Fruit fly (Drosophila melanogaster) whole organism, prepupa: ENCODE data around the gene bdwf.

Experiments used
- Blimp-1 ChIP-seq: fragments of 200-800 bp; sonication (Bioruptor generic); optimal IDR thresholded peaks from 3 replicates; lab custom pipeline; 2017; ENCODE audit warnings: missing biosample characterization, missing genetic modification characterization, mild to moderate bottlenecking, moderate library complexity, missing genetic modification reagents
- CG10631 ChIP-seq: fragments of 200-800 bp; sonication (Bioruptor generic); optimal IDR thresholded peaks from 2 replicates; lab custom pipeline; 2016; ENCODE audit warnings: missing biosample characterization, missing genetic modification characterization
- CG10669 ChIP-seq: fragments of 200-800 bp; sonication (Bioruptor generic); optimal IDR thresholded peaks from 3 replicates; lab custom pipeline; 2018; ENCODE audit warnings: missing biosample characterization, mild to moderate bottlenecking, missing genetic modification characterization, moderate library complexity
- CG11294 ChIP-seq: fragments of 200-800 bp; sonication (Bioruptor generic); IDR thresholded peaks from 2 replicates; pipeline ENCODE4 v1.3.6; 2022; ENCODE audit warnings: missing biosample characterization, missing genetic modification characterization
- CG11762 ChIP-seq: fragments of 200-800 bp; sonication (Bioruptor generic); optimal IDR thresholded peaks from 3 replicates; lab custom pipeline; 2016; ENCODE audit warnings: missing biosample characterization, missing genetic modification characterization; ENCODE audit not compliant: insufficient read depth
- CG11902 ChIP-seq: fragments of 200-800 bp; sonication (Bioruptor generic); optimal IDR thresholded peaks from 3 replicates; lab custom pipeline; 2016; ENCODE audit warnings: missing biosample characterization, missing genetic modification characterization
- CG15336 ChIP-seq: fragments of 200-800 bp; sonication (Bioruptor generic); IDR thresholded peaks from 2 replicates; pipeline ENCODE4 v1.3.6; 2022; ENCODE audit warnings: missing biosample characterization, missing genetic modification characterization
- CG16779 ChIP-seq: fragments of 200-800 bp; sonication (Bioruptor generic); optimal IDR thresholded peaks from 3 replicates; lab custom pipeline; 2017; ENCODE audit warnings: missing biosample characterization, mild to moderate bottlenecking, missing genetic modification characterization
- CG3032 ChIP-seq: fragments of 200-800 bp; optimal IDR thresholded peaks from 2 replicates; lab custom pipeline; 2019; ENCODE audit warnings: missing biosample characterization, mild to moderate bottlenecking, missing genetic modification characterization, moderate library complexity
- CG31627 ChIP-seq: fragments of 200-800 bp; sonication (Bioruptor generic); optimal IDR thresholded peaks from 3 replicates; lab custom pipeline; 2016; ENCODE audit warnings: missing biosample characterization, missing genetic modification characterization
- CG34406 ChIP-seq: fragments of 200-800 bp; sonication (Bioruptor generic); optimal IDR thresholded peaks from 3 replicates; lab custom pipeline; 2016; ENCODE audit warnings: missing biosample characterization, missing genetic modification characterization
- CG3919 ChIP-seq: fragments of 200-800 bp; sonication (Bioruptor generic); optimal IDR thresholded peaks from 3 replicates; lab custom pipeline; 2016; ENCODE audit warnings: missing biosample characterization, missing genetic modification characterization
- CG4318 ChIP-seq: fragments of 200-800 bp; sonication (Bioruptor generic); optimal IDR thresholded peaks from 3 replicates; lab custom pipeline; 2017; ENCODE audit warnings: missing biosample characterization, mild to moderate bottlenecking, missing genetic modification characterization
- CG6163 ChIP-seq: fragments of 200-800 bp; sonication (Bioruptor generic); IDR thresholded peaks from 3 replicates; pipeline ENCODE4 v1.3.6; 2022; ENCODE audit warnings: missing biosample characterization, missing genetic modification characterization
- CG6792 ChIP-seq: fragments of 200-800 bp; sonication (Bioruptor generic); optimal IDR thresholded peaks from 3 replicates; lab custom pipeline; 2016; ENCODE audit warnings: missing biosample characterization, missing genetic modification characterization
- CG8119 ChIP-seq: fragments of 200-800 bp; sonication (Bioruptor generic); IDR thresholded peaks from 3 replicates; pipeline ENCODE4 v1.3.6; 2022; ENCODE audit warnings: missing biosample characterization, missing genetic modification characterization
- CG8319 ChIP-seq: fragments of 200-800 bp; sonication (Bioruptor generic); optimal IDR thresholded peaks from 3 replicates; lab custom pipeline; 2016; ENCODE audit warnings: missing biosample characterization, missing genetic modification characterization
- CG9139 ChIP-seq: fragments of 200-800 bp; sonication (Bioruptor generic); optimal IDR thresholded peaks from 3 replicates; lab custom pipeline; 2017; ENCODE audit warnings: missing biosample characterization, mild to moderate bottlenecking, missing genetic modification characterization
- Eip75B ChIP-seq: fragments of 200-800 bp; sonication (Bioruptor generic); optimal IDR thresholded peaks from 3 replicates; lab custom pipeline; 2016; ENCODE audit warnings: missing biosample characterization, missing genetic modification characterization
- Eip78C ChIP-seq: fragments of 200-800 bp; sonication (Bioruptor generic); peaks from one replicate; lab custom pipeline; 2016; ENCODE audit warnings: missing biosample characterization, missing genetic modification characterization
- Eip93F ChIP-seq: fragments of 200-800 bp; sonication (Bioruptor generic); optimal IDR thresholded peaks from 2 replicates; lab custom pipeline; 2016; ENCODE audit warnings: missing biosample characterization, mild to moderate bottlenecking, missing genetic modification characterization
- Ets21C ChIP-seq: fragments of 200-800 bp; sonication (Bioruptor generic); optimal IDR thresholded peaks from 3 replicates; lab custom pipeline; 2016; ENCODE audit warnings: missing biosample characterization, missing genetic modification characterization
- Ets96B ChIP-seq: fragments of 200-800 bp; optimal IDR thresholded peaks from 2 replicates; lab custom pipeline; 2019; ENCODE audit warnings: missing biosample characterization, mild to moderate bottlenecking, missing genetic modification characterization, moderate library complexity
- Gug ChIP-seq: fragments of 200-800 bp; sonication (Bioruptor generic); IDR thresholded peaks from 2 replicates; pipeline ENCODE4 v1.3.6; 2022; ENCODE audit warnings: missing biosample characterization, missing genetic modification characterization
- Hr38 ChIP-seq: sonication (Bioruptor generic); optimal IDR thresholded peaks from 2 replicates; lab custom pipeline; 2016; ENCODE audit warnings: missing biosample characterization, missing genetic modification characterization
- Hr39 ChIP-seq: fragments of 200-800 bp; sonication (Bioruptor generic); optimal IDR thresholded peaks from 2 replicates; lab custom pipeline; 2016; ENCODE audit warnings: missing biosample characterization, missing genetic modification characterization
- Lpt ChIP-seq: fragments of 200-800 bp; sonication (Bioruptor generic); optimal IDR thresholded peaks from 3 replicates; lab custom pipeline; 2016; ENCODE audit warnings: missing biosample characterization, missing genetic modification characterization
- Met ChIP-seq: fragments of 200-800 bp; sonication (Bioruptor generic); optimal IDR thresholded peaks from 3 replicates; lab custom pipeline; 2016; ENCODE audit warnings: missing biosample characterization, missing genetic modification characterization
- Smox ChIP-seq: fragments of 200-800 bp; sonication (Bioruptor generic); optimal IDR thresholded peaks from 3 replicates; lab custom pipeline; 2016; ENCODE audit warnings: missing biosample characterization, missing genetic modification characterization
- Sox102F ChIP-seq: fragments of 200-800 bp; sonication (Bioruptor generic); optimal IDR thresholded peaks from 2 replicates; lab custom pipeline; 2016; ENCODE audit warnings: missing biosample characterization, mild to moderate bottlenecking, missing genetic modification characterization
- Sox15 ChIP-seq: fragments of 200-800 bp; sonication (Bioruptor generic); optimal IDR thresholded peaks from 3 replicates; lab custom pipeline; 2016; ENCODE audit warnings: missing biosample characterization, missing genetic modification characterization
- achi ChIP-seq: fragments of 200-800 bp; sonication (Bioruptor generic); optimal IDR thresholded peaks from 3 replicates; lab custom pipeline; 2016; ENCODE audit warnings: missing biosample characterization, missing genetic modification characterization
- cyc ChIP-seq: fragments of 200-800 bp; sonication (Bioruptor generic); optimal IDR thresholded peaks from 3 replicates; lab custom pipeline; 2016; ENCODE audit warnings: missing biosample characterization, missing genetic modification characterization
- dac ChIP-seq: fragments of 200-800 bp; sonication (Bioruptor generic); optimal IDR thresholded peaks from 2 replicates; lab custom pipeline; 2017; ENCODE audit warnings: missing biosample characterization, mild to moderate bottlenecking, missing genetic modification characterization
- dsx ChIP-seq: fragments of 200-800 bp; optimal IDR thresholded peaks from 3 replicates; lab custom pipeline; 2019; ENCODE audit warnings: missing biosample characterization, mild to moderate bottlenecking, missing genetic modification characterization, moderate library complexity; ENCODE audit not compliant: poor library complexity, severe bottlenecking
- eg ChIP-seq: fragments of 200-800 bp; sonication (Bioruptor generic); IDR thresholded peaks from 3 replicates; pipeline ENCODE4 v1.3.6; 2022; ENCODE audit warnings: missing biosample characterization, missing genetic modification characterization
- esn ChIP-seq: fragments of 200-800 bp; sonication (Bioruptor generic); optimal IDR thresholded peaks from 2 replicates; lab custom pipeline; 2016; ENCODE audit warnings: missing biosample characterization, mild to moderate bottlenecking, missing genetic modification characterization, moderate library complexity
- fd85E ChIP-seq: fragments of 200-800 bp; sonication (Bioruptor generic); optimal IDR thresholded peaks from 3 replicates; lab custom pipeline; 2016; ENCODE audit warnings: missing biosample characterization, missing genetic modification characterization
- fkh ChIP-seq: fragments of 200-800 bp; sonication (Bioruptor generic); optimal IDR thresholded peaks from 3 replicates; lab custom pipeline; 2017; ENCODE audit warnings: missing biosample characterization, mild to moderate bottlenecking, missing genetic modification characterization, moderate library complexity
- lz ChIP-seq: fragments of 200-800 bp; sonication (Bioruptor generic); optimal IDR thresholded peaks from 3 replicates; lab custom pipeline; 2016; ENCODE audit warnings: missing biosample characterization, missing genetic modification characterization
- net ChIP-seq: fragments of 200-800 bp; sonication (Bioruptor generic); optimal IDR thresholded peaks from 3 replicates; lab custom pipeline; 2016; ENCODE audit warnings: missing biosample characterization, missing genetic modification characterization
- pdm3 ChIP-seq: fragments of 200-800 bp; sonication (Bioruptor generic); optimal IDR thresholded peaks from 3 replicates; lab custom pipeline; 2016; ENCODE audit warnings: missing biosample characterization, missing genetic modification characterization
- salr ChIP-seq, 2 experiments: fragments of 200-800 bp; sonication (Bioruptor generic); optimal IDR thresholded peaks; 3 replicates each; lab custom pipeline; 2016 to 2018; ENCODE audit warnings: missing biosample characterization in 2 of 2, missing genetic modification characterization in 2 of 2, mild to moderate bottlenecking in 1 of 2
- ss ChIP-seq, 2 experiments: fragments of 200-800 bp; sonication (Bioruptor generic); optimal IDR thresholded peaks; 2 replicates in 1 of 2; 3 replicates in 1 of 2; lab custom pipeline; 2017 to 2018; ENCODE audit warnings: mild to moderate bottlenecking in 2 of 2, missing biosample characterization in 2 of 2, missing genetic modification characterization in 2 of 2, moderate library complexity in 1 of 2
- topi ChIP-seq: fragments of 200-800 bp; sonication (Bioruptor generic); optimal IDR thresholded peaks from 3 replicates; lab custom pipeline; 2016; ENCODE audit warnings: missing biosample characterization, missing genetic modification characterization
- vri ChIP-seq: fragments of 200-800 bp; sonication (Bioruptor generic); optimal IDR thresholded peaks from 3 replicates; lab custom pipeline; 2016; ENCODE audit warnings: missing biosample characterization, mild to moderate bottlenecking, missing genetic modification characterization

bdwf gene

DNA sequence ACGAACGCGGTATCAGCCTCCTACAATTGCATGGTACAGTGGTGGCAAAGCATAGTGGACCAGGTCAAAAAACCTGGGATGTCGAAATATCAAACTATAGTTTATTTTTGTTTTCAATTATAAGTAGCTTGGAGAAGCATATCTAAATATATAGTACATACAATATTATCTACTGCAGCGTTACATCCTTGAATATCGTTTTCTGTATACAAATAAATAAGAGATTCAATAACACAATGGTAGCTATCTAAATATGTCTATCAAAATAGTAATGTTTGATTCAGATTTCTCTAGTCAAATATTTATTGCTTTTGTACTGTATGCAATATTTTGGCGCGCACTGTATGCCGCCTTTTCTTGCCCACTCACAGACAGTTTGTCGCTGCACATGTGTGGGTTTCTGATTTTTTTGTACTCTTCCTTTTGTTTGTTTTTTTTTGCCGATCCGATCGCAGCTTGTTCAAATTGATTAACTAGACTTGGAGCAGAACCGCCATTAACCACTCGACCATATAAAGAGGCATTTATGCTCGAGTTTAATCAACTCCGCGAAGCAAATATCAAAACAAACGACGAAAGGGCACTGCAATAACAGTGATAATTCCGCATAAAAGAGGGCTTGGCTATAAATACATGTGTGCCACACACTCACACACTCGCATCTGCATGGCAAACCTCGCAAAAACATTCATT, 37.9 kb upstream of the bdwf start (continued):
- TF ChIP-seq CG8119 (GFP tag; lab: Robert Waterston, UW) (peak; percentile 99), achi (GFP tag; lab: Kevin White, UChicago) (peak; percentile 98), topi (peak; percentile 98), fkh (GFP tag; lab: Kevin White, UChicago) (peak; percentile 67), Blimp-1 (GFP tag; lab: Kevin White, UChicago) (peak; percentile 88), CG11902 (GFP tag; lab: Kevin White, UChicago) (peak; percentile 91), Ets21C (peak; percentile 91), CG11294 (GFP tag; lab: Robert Waterston, UW) (peak; percentile 93), Sox15 (GFP tag; lab: Kevin White, UChicago) (peak; percentile 94), net (GFP tag; lab: Kevin White, UChicago) (peak; percentile 97), CG16779 (tag; lab: Kevin White, UChicago) (peak; percentile 97), salr (GFP tag; optimal IDR thresholded peaks at IDR 0.05; lab: Kevin White, UChicago) (peak; percentile 86 to 99), esn (peak; percentile 98), pdm3 (GFP tag; lab: Kevin White, UChicago) (peak; percentile 98), CG34406 (peak; percentile 98), Eip75B (GFP tag; lab: Kevin White, UChicago) (peak; percentile 98), CG4318 (GFP tag; lab: Kevin White, UChicago) (peak; percentile 95), Hr38 (GFP tag; lab: Kevin White, UChicago) (peak; percentile 48), CG6792 (GFP tag; lab: Kevin White, UChicago) (peak; percentile 97)
- TF ChIP-seq, all 60 proteins: peak for 60

dm6 chr3R:17079859-17080255, 36.9 kb upstream of the bdwf start, which contains the start of the genes Keap1 and kuk:
Gene Keap1, minus strand, starts transcription at chr3R:17079945.
Gene kuk, plus strand, starts transcription at chr3R:17080244.
- no peak for TF ChIP-seq CG8119 (GFP tag; lab: Robert Waterston, UW)
- peak; percentile 60 for TF ChIP-seq pdm3 (GFP tag; lab: Kevin White, UChicago)
- TF ChIP-seq CG11902 (GFP tag; lab: Kevin White, UChicago), result no peak
- TF ChIP-seq cyc (GFP tag; lab: Kevin White, UChicago), result peak; percentile 43
- peak; percentile 42 for TF ChIP-seq CG34406
- TF ChIP-seq Sox102F (GFP tag; lab: Kevin White, UChicago), result peak; percentile 36
- no peak for TF ChIP-seq dac (GFP tag; lab: Kevin White, UChicago)
- no peak for TF ChIP-seq dsx (GFP tag; lab: Kevin White, UChicago)
- TF ChIP-seq Smox, result peak; percentile 66
- no peak for TF ChIP-seq CG9139 (GFP tag; lab: Kevin White, UChicago)
- peak; percentile 23 for TF ChIP-seq Lpt (GFP tag; lab: Kevin White, UChicago)
- TF ChIP-seq CG3032 (tag; lab: Kevin White, UChicago), result peak; percentile 35
- TF ChIP-seq fkh (GFP tag; lab: Kevin White, UChicago), result peak; percentile 99
- peak; percentile 19 for TF ChIP-seq CG8319 (GFP tag; lab: Kevin White, UChicago)
- no peak for TF ChIP-seq CG15336 (GFP tag; lab: Robert Waterston, UW)
- TF ChIP-seq Eip78C, result peak; percentile 27
- no peak for TF ChIP-seq CG11294 (GFP tag; lab: Robert Waterston, UW)
- TF ChIP-seq CG10669 (GFP tag; lab: Kevin White, UChicago), result no peak
- TF ChIP-seq CG31627 (GFP tag; lab: Kevin White, UChicago), result peak; percentile 65
- TF ChIP-seq Gug (GFP tag; lab: Robert Waterston, UW), result peak; percentile 48; the same call in 1 of the 2 replicates
- peak; percentile 68 for TF ChIP-seq vri (GFP tag; lab: Kevin White, UChicago)
- TF ChIP-seq Met (GFP tag; lab: Kevin White, UChicago), result peak; percentile 71
- TF ChIP-seq CG3919 (GFP tag; lab: Kevin White, UChicago), result peak; percentile 41
- TF ChIP-seq esn, result peak; percentile 69
- peak; percentile 43 for TF ChIP-seq Eip93F (GFP tag; lab: Kevin White, UChicago)
- no peak for TF ChIP-seq ss (GFP tag; optimal IDR thresholded peaks at IDR 0.05; lab: Kevin White, UChicago)
- TF ChIP-seq CG4318 (GFP tag; lab: Kevin White, UChicago), result no peak
- peak; percentile 54 for TF ChIP-seq CG10631 (GFP tag; lab: Kevin White, UChicago)
- peak; percentile 17 for TF ChIP-seq achi (GFP tag; lab: Kevin White, UChicago)
- TF ChIP-seq lz (GFP tag; lab: Kevin White, UChicago), result peak; percentile 70
- TF ChIP-seq Ets96B (tag; lab: Kevin White, UChicago), result no peak
- TF ChIP-seq CG6792 (GFP tag; lab: Kevin White, UChicago), result peak; percentile 8
- peak; percentile 38; the same call in 1 of the 3 replicates for TF ChIP-seq CG6163 (GFP tag; lab: Robert Waterston, UW)
- peak; percentile 72; the same call in 1 of the 3 replicates for TF ChIP-seq eg (GFP tag; lab: Robert Waterston, UW)
- TF ChIP-seq Eip75B (GFP tag; lab: Kevin White, UChicago), result peak; percentile 24
- TF ChIP-seq CG11762 (GFP tag; lab: Kevin White, UChicago), result peak; percentile 17
- no peak for TF ChIP-seq fd85E (GFP tag; lab: Kevin White, UChicago)
- peak; percentile 61 for TF ChIP-seq Hr39
- peak; percentile 17 for TF ChIP-seq Sox15 (GFP tag; lab: Kevin White, UChicago)
- TF ChIP-seq topi, result peak; percentile 19
